Fruit fly (Drosophila melanogaster) whole organism, prepupa: Measurements from ENCODE around the gene CG31626.

Experiments
- Blimp-1 ChIP-seq: fragments of 200-800 bp; sonication (Bioruptor generic); optimal IDR thresholded peaks from 3 replicates; lab custom pipeline; 2017; ENCODE audit warnings: missing biosample characterization, missing genetic modification characterization, mild to moderate bottlenecking, moderate library complexity, missing genetic modification reagents
- CG11294 ChIP-seq: fragments of 200-800 bp; sonication (Bioruptor generic); IDR thresholded peaks from 2 replicates; pipeline ENCODE4 v1.3.6; 2022; ENCODE audit warnings: missing biosample characterization, missing genetic modification characterization
- CG11762 ChIP-seq: fragments of 200-800 bp; sonication (Bioruptor generic); optimal IDR thresholded peaks from 3 replicates; lab custom pipeline; 2016; ENCODE audit warnings: missing biosample characterization, missing genetic modification characterization; ENCODE audit not compliant: insufficient read depth
- CG11902 ChIP-seq: fragments of 200-800 bp; sonication (Bioruptor generic); optimal IDR thresholded peaks from 3 replicates; lab custom pipeline; 2016; ENCODE audit warnings: missing biosample characterization, missing genetic modification characterization
- CG15336 ChIP-seq: fragments of 200-800 bp; sonication (Bioruptor generic); IDR thresholded peaks from 2 replicates; pipeline ENCODE4 v1.3.6; 2022; ENCODE audit warnings: missing biosample characterization, missing genetic modification characterization
- CG1621 ChIP-seq: fragments of 200-800 bp; sonication (Bioruptor generic); optimal IDR thresholded peaks from 3 replicates; lab custom pipeline; 2018; ENCODE audit warnings: missing biosample characterization, mild to moderate bottlenecking, missing genetic modification characterization
- CG16779 ChIP-seq: fragments of 200-800 bp; sonication (Bioruptor generic); optimal IDR thresholded peaks from 3 replicates; lab custom pipeline; 2017; ENCODE audit warnings: missing biosample characterization, mild to moderate bottlenecking, missing genetic modification characterization
- CG3032 ChIP-seq: fragments of 200-800 bp; optimal IDR thresholded peaks from 2 replicates; lab custom pipeline; 2019; ENCODE audit warnings: missing biosample characterization, mild to moderate bottlenecking, missing genetic modification characterization, moderate library complexity
- CG32006 ChIP-seq: fragments of 200-800 bp; sonication (Bioruptor generic); optimal IDR thresholded peaks from 3 replicates; lab custom pipeline; 2017; ENCODE audit warnings: missing biosample characterization, mild to moderate bottlenecking, missing genetic modification characterization
- CG3919 ChIP-seq: fragments of 200-800 bp; sonication (Bioruptor generic); optimal IDR thresholded peaks from 3 replicates; lab custom pipeline; 2016; ENCODE audit warnings: missing biosample characterization, missing genetic modification characterization
- CG4318 ChIP-seq: fragments of 200-800 bp; sonication (Bioruptor generic); optimal IDR thresholded peaks from 3 replicates; lab custom pipeline; 2017; ENCODE audit warnings: missing biosample characterization, mild to moderate bottlenecking, missing genetic modification characterization
- CG6792 ChIP-seq: fragments of 200-800 bp; sonication (Bioruptor generic); optimal IDR thresholded peaks from 3 replicates; lab custom pipeline; 2016; ENCODE audit warnings: missing biosample characterization, missing genetic modification characterization
- CG6808 ChIP-seq: fragments of 200-800 bp; sonication (Bioruptor generic); optimal IDR thresholded peaks from 3 replicates; lab custom pipeline; 2017; ENCODE audit warnings: missing biosample characterization, missing genetic modification characterization, mild to moderate bottlenecking, moderate library complexity, missing genetic modification reagents
- CG6854 ChIP-seq: fragments of 200-800 bp; sonication (Bioruptor generic); optimal IDR thresholded peaks from 2 replicates; lab custom pipeline; 2017; ENCODE audit warnings: missing biosample characterization, mild to moderate bottlenecking, missing genetic modification characterization
- CG7368 ChIP-seq: fragments of 200-800 bp; sonication (Bioruptor generic); optimal IDR thresholded peaks from 3 replicates; lab custom pipeline; 2016; ENCODE audit warnings: missing biosample characterization, missing genetic modification characterization
- CG8319 ChIP-seq: fragments of 200-800 bp; sonication (Bioruptor generic); optimal IDR thresholded peaks from 3 replicates; lab custom pipeline; 2016; ENCODE audit warnings: missing biosample characterization, missing genetic modification characterization
- CG9139 ChIP-seq: fragments of 200-800 bp; sonication (Bioruptor generic); optimal IDR thresholded peaks from 3 replicates; lab custom pipeline; 2017; ENCODE audit warnings: missing biosample characterization, mild to moderate bottlenecking, missing genetic modification characterization
- Eip78C ChIP-seq: fragments of 200-800 bp; sonication (Bioruptor generic); peaks from one replicate; lab custom pipeline; 2016; ENCODE audit warnings: missing biosample characterization, missing genetic modification characterization
- Eip93F ChIP-seq: fragments of 200-800 bp; sonication (Bioruptor generic); optimal IDR thresholded peaks from 2 replicates; lab custom pipeline; 2016; ENCODE audit warnings: missing biosample characterization, mild to moderate bottlenecking, missing genetic modification characterization
- Gug ChIP-seq: fragments of 200-800 bp; sonication (Bioruptor generic); IDR thresholded peaks from 2 replicates; pipeline ENCODE4 v1.3.6; 2022; ENCODE audit warnings: missing biosample characterization, missing genetic modification characterization
- Hr38 ChIP-seq: sonication (Bioruptor generic); optimal IDR thresholded peaks from 2 replicates; lab custom pipeline; 2016; ENCODE audit warnings: missing biosample characterization, missing genetic modification characterization
- Hr39 ChIP-seq: fragments of 200-800 bp; sonication (Bioruptor generic); optimal IDR thresholded peaks from 2 replicates; lab custom pipeline; 2016; ENCODE audit warnings: missing biosample characterization, missing genetic modification characterization
- Hr4 ChIP-seq: fragments of 200-800 bp; sonication (Bioruptor generic); optimal IDR thresholded peaks from 3 replicates; lab custom pipeline; 2016; ENCODE audit warnings: missing biosample characterization, missing genetic modification characterization
- Lpt ChIP-seq: fragments of 200-800 bp; sonication (Bioruptor generic); optimal IDR thresholded peaks from 3 replicates; lab custom pipeline; 2016; ENCODE audit warnings: missing biosample characterization, missing genetic modification characterization
- Met ChIP-seq: fragments of 200-800 bp; sonication (Bioruptor generic); optimal IDR thresholded peaks from 3 replicates; lab custom pipeline; 2016; ENCODE audit warnings: missing biosample characterization, missing genetic modification characterization
- Sox14 ChIP-seq: fragments of 200-800 bp; sonication (Bioruptor generic); optimal IDR thresholded peaks from 3 replicates; lab custom pipeline; 2016; ENCODE audit warnings: missing biosample characterization, missing genetic modification characterization
- Sox15 ChIP-seq: fragments of 200-800 bp; sonication (Bioruptor generic); optimal IDR thresholded peaks from 3 replicates; lab custom pipeline; 2016; ENCODE audit warnings: missing biosample characterization, missing genetic modification characterization
- achi ChIP-seq: fragments of 200-800 bp; sonication (Bioruptor generic); optimal IDR thresholded peaks from 3 replicates; lab custom pipeline; 2016; ENCODE audit warnings: missing biosample characterization, missing genetic modification characterization
- dac ChIP-seq: fragments of 200-800 bp; sonication (Bioruptor generic); optimal IDR thresholded peaks from 2 replicates; lab custom pipeline; 2017; ENCODE audit warnings: missing biosample characterization, mild to moderate bottlenecking, missing genetic modification characterization
- dsx ChIP-seq: fragments of 200-800 bp; optimal IDR thresholded peaks from 3 replicates; lab custom pipeline; 2019; ENCODE audit warnings: missing biosample characterization, mild to moderate bottlenecking, missing genetic modification characterization, moderate library complexity; ENCODE audit not compliant: poor library complexity, severe bottlenecking
- esn ChIP-seq: fragments of 200-800 bp; sonication (Bioruptor generic); optimal IDR thresholded peaks from 2 replicates; lab custom pipeline; 2016; ENCODE audit warnings: missing biosample characterization, mild to moderate bottlenecking, missing genetic modification characterization, moderate library complexity
- fkh ChIP-seq: fragments of 200-800 bp; sonication (Bioruptor generic); optimal IDR thresholded peaks from 3 replicates; lab custom pipeline; 2017; ENCODE audit warnings: missing biosample characterization, mild to moderate bottlenecking, missing genetic modification characterization, moderate library complexity
- pdm3 ChIP-seq: fragments of 200-800 bp; sonication (Bioruptor generic); optimal IDR thresholded peaks from 3 replicates; lab custom pipeline; 2016; ENCODE audit warnings: missing biosample characterization, missing genetic modification characterization
- salr ChIP-seq, 2 experiments: fragments of 200-800 bp; sonication (Bioruptor generic); optimal IDR thresholded peaks; 3 replicates each; lab custom pipeline; 2016 to 2018; ENCODE audit warnings: missing biosample characterization in 2 of 2, missing genetic modification characterization in 2 of 2, mild to moderate bottlenecking in 1 of 2
- ss ChIP-seq, 2 experiments: fragments of 200-800 bp; sonication (Bioruptor generic); optimal IDR thresholded peaks; 2 replicates in 1 of 2; 3 replicates in 1 of 2; lab custom pipeline; 2017 to 2018; ENCODE audit warnings: mild to moderate bottlenecking in 2 of 2, missing biosample characterization in 2 of 2, missing genetic modification characterization in 2 of 2, moderate library complexity in 1 of 2
- svp ChIP-seq: fragments of 200-800 bp; sonication (Bioruptor generic); peaks from one replicate; lab custom pipeline; 2016; ENCODE audit warnings: missing biosample characterization, missing genetic modification characterization
- vri ChIP-seq: fragments of 200-800 bp; sonication (Bioruptor generic); optimal IDR thresholded peaks from 3 replicates; lab custom pipeline; 2016; ENCODE audit warnings: missing biosample characterization, mild to moderate bottlenecking, missing genetic modification characterization

Gene CG31626

dm6 chr2L:21260869-21261268 is 24.3 kb upstream of the CG31626 start (continued):
- no peak for TF ChIP-seq CG6808 (GFP tag; lab: Kevin White, UChicago)
- TF ChIP-seq salr (GFP tag; optimal IDR thresholded peaks at IDR 0.05; lab: Kevin White, UChicago) = no peak
- TF ChIP-seq CG8319 = peak; percentile 9
- no peak for TF ChIP-seq Sox15 (GFP tag; lab: Kevin White, UChicago)
- TF ChIP-seq Lpt = no peak
- TF ChIP-seq CG11294 = no peak
- no peak for TF ChIP-seq Blimp-1 (GFP tag; lab: Kevin White, UChicago)
- no peak for TF ChIP-seq ss (GFP tag; optimal IDR thresholded peaks at IDR 0.05; lab: Kevin White, UChicago)
- 0 out of 2 replicates have a peak, but pooled peaks have one; percentile 14 for TF ChIP-seq CG15336 (GFP tag; lab: Robert Waterston, UW)
- no peak for TF ChIP-seq CG6854 (GFP tag; lab: Kevin White, UChicago)
- TF ChIP-seq CG7368 (GFP tag; lab: Kevin White, UChicago) = peak; percentile 41
- TF ChIP-seq Sox14 (GFP tag; lab: Kevin White, UChicago) = peak; percentile 52
- TF ChIP-seq CG3032 (tag; lab: Kevin White, UChicago) = peak; percentile 8
- TF ChIP-seq CG32006 = no peak
- no peak for TF ChIP-seq CG9139 (GFP tag; lab: Kevin White, UChicago)
- peak; percentile 54 for TF ChIP-seq esn (GFP tag; lab: Kevin White, UChicago)
- peak; percentile 46 for TF ChIP-seq Met (GFP tag; lab: Kevin White, UChicago)
- TF ChIP-seq dac (GFP tag; lab: Kevin White, UChicago) = no peak
- peak; percentile 23 for TF ChIP-seq CG6792 (GFP tag; lab: Kevin White, UChicago)

- TF ChIP-seq CG32006 = no peak
- no peak for TF ChIP-seq esn (GFP tag; lab: Kevin White, UChicago)
- TF ChIP-seq CG11902 (GFP tag; lab: Kevin White, UChicago) = no peak
- no peak for TF ChIP-seq achi (GFP tag; lab: Kevin White, UChicago)
- TF ChIP-seq Hr38 (GFP tag; lab: Kevin White, UChicago) = no peak
- no peak for TF ChIP-seq Gug
- TF ChIP-seq Eip78C (GFP tag; lab: Kevin White, UChicago) = no peak
- no peak for TF ChIP-seq dsx
- no peak for TF ChIP-seq CG4318 (GFP tag; lab: Kevin White, UChicago)
- TF ChIP-seq Hr4 (GFP tag; lab: Kevin White, UChicago) = no peak
- TF ChIP-seq CG11762 (GFP tag; lab: Kevin White, UChicago) = no peak
- no peak for TF ChIP-seq CG8319
- TF ChIP-seq Blimp-1 (GFP tag; lab: Kevin White, UChicago) = no peak
- no peak for TF ChIP-seq CG1621 (tag; lab: Kevin White, UChicago)
- TF ChIP-seq Hr39 (GFP tag; lab: Kevin White, UChicago) = no peak
- no peak for TF ChIP-seq pdm3 (GFP tag; lab: Kevin White, UChicago)
- TF ChIP-seq CG16779 (tag; lab: Kevin White, UChicago) = no peak
- no peak for TF ChIP-seq Eip93F (GFP tag; lab: Kevin White, UChicago)
These were observed 22.5 kb upstream of the CG31626 start for dm6 chr2L:21259008-21259407.

- TF ChIP-seq fkh (GFP tag; lab: Kevin White, UChicago) (peak; percentile 60), CG3919 (GFP tag; lab: Kevin White, UChicago) (no peak), svp (peak; percentile 67), CG11294 (no peak), vri (GFP tag; lab: Kevin White, UChicago) (peak; percentile 37)
These were observed 15.2 kb upstream of the CG31626 start for dm6 chr2L:21251750-21252149.
